Fruit fly (Drosophila melanogaster) whole organism, embryonic: ENCODE data around the gene Ctr9.
A peak's percentile ranks its signal among the peaks of the same experiment; 100 is the strongest.

Experiments used
- Asciz ChIP-seq: fragments of 200-800 bp; sonication (Bioruptor generic); optimal IDR thresholded peaks from 2 replicates; lab custom pipeline; 2017; ENCODE audit warnings: missing biosample characterization, mild to moderate bottlenecking, missing genetic modification characterization, missing genetic modification reagents
- B-H1 ChIP-seq: fragments of 200-800 bp; sonication (Bioruptor generic); IDR thresholded peaks from 3 replicates; pipeline ENCODE4 v1.3.6; 2022; ENCODE audit warnings: missing biosample characterization, missing genetic modification characterization
- CG11247 ChIP-seq: fragments of 200-800 bp; sonication (Bioruptor generic); IDR thresholded peaks from 2 replicates; pipeline ENCODE4 v1.3.6; 2022; ENCODE audit warnings: missing biosample characterization, missing genetic modification characterization
- CG12219 ChIP-seq: fragments of 200-800 bp; sonication (Bioruptor generic); optimal IDR thresholded peaks from 3 replicates; lab custom pipeline; 2018; ENCODE audit warnings: missing biosample characterization, mild to moderate bottlenecking, missing genetic modification characterization
- CG13296 ChIP-seq: fragments of 200-800 bp; sonication (Bioruptor generic); optimal IDR thresholded peaks from 3 replicates; lab custom pipeline; 2018; ENCODE audit warnings: missing biosample characterization, mild to moderate bottlenecking, missing genetic modification characterization
- CG14050 ChIP-seq: fragments of 200-800 bp; sonication (Bioruptor generic); IDR thresholded peaks from 3 replicates; pipeline ENCODE4 v1.3.6; 2022; ENCODE audit warnings: missing biosample characterization, missing genetic modification characterization
- CG15696 ChIP-seq: fragments of 200-800 bp; sonication (Bioruptor generic); optimal IDR thresholded peaks from 2 replicates; lab custom pipeline; 2019; ENCODE audit warnings: missing biosample characterization, mild to moderate bottlenecking, missing genetic modification characterization, moderate library complexity
- CG1603 ChIP-seq: fragments of 200-800 bp; sonication (Bioruptor generic); optimal IDR thresholded peaks from 2 replicates; lab custom pipeline; 2019; ENCODE audit warnings: missing biosample characterization, mild to moderate bottlenecking, missing genetic modification characterization, moderate library complexity
- CG16813 ChIP-seq: fragments of 200-800 bp; sonication (Bioruptor generic); IDR thresholded peaks from 3 replicates; pipeline ENCODE4 v1.3.6; 2022; ENCODE audit warnings: missing biosample characterization, missing genetic modification characterization; ENCODE audit not compliant: partially characterized antibody
- CG18476 ChIP-seq: fragments of 200-800 bp; sonication (Bioruptor generic); optimal IDR thresholded peaks from 2 replicates; lab custom pipeline; 2016; ENCODE audit warnings: missing biosample characterization, mild to moderate bottlenecking, missing genetic modification characterization
- CG18599 ChIP-seq: fragments of 200-800 bp; sonication (Bioruptor generic); optimal IDR thresholded peaks from 3 replicates; lab custom pipeline; 2017; ENCODE audit warnings: missing biosample characterization, missing genetic modification characterization, mild to moderate bottlenecking, moderate library complexity, missing genetic modification reagents
- CG3407 ChIP-seq: fragments of 200-800 bp; sonication (Bioruptor generic); optimal IDR thresholded peaks from 2 replicates; lab custom pipeline; 2018; ENCODE audit warnings: missing biosample characterization, mild to moderate bottlenecking, missing genetic modification characterization
- CG3847 ChIP-seq: fragments of 200-800 bp; sonication (Bioruptor generic); IDR thresholded peaks from 2 replicates; pipeline ENCODE4 v1.3.6; 2022; ENCODE audit warnings: missing biosample characterization, missing genetic modification characterization
- CG42726 ChIP-seq: fragments of 200-800 bp; sonication (Bioruptor generic); IDR thresholded peaks from 2 replicates; pipeline ENCODE4 v1.3.6; 2022; ENCODE audit warnings: missing biosample characterization, missing genetic modification characterization; ENCODE audit not compliant: partially characterized antibody
- CG4328 ChIP-seq: fragments of 200-800 bp; sonication (Bioruptor generic); optimal IDR thresholded peaks from 3 replicates; lab custom pipeline; 2017; ENCODE audit warnings: missing biosample characterization, missing genetic modification reagents, missing genetic modification characterization
- CG4360 ChIP-seq: fragments of 200-800 bp; sonication (Bioruptor generic); IDR thresholded peaks from 2 replicates; pipeline ENCODE4 v1.3.6; 2022; ENCODE audit warnings: missing biosample characterization, missing genetic modification characterization
- CG5180 ChIP-seq: fragments of 200-800 bp; sonication (Bioruptor generic); optimal IDR thresholded peaks from 3 replicates; lab custom pipeline; 2017; ENCODE audit warnings: missing biosample characterization, missing genetic modification characterization, mild to moderate bottlenecking, moderate library complexity, missing genetic modification reagents
- CG8290 ChIP-seq, 3 experiments: fragments of 200-800 bp; sonication (Bioruptor generic); optimal IDR thresholded peaks; 2 replicates each; lab custom pipeline; 2016 to 2019; ENCODE audit warnings: missing biosample characterization in 3 of 3, missing genetic modification characterization in 3 of 3, mild to moderate bottlenecking in 2 of 3, moderate library complexity in 1 of 3
- CkIIα-i1 ChIP-seq: fragments of 200-800 bp; sonication (Bioruptor generic); IDR thresholded peaks from 2 replicates; pipeline ENCODE4 v1.3.6; 2022; ENCODE audit warnings: missing biosample characterization, missing genetic modification characterization
- Fer2 ChIP-seq: fragments of 200-800 bp; sonication (Bioruptor generic); optimal IDR thresholded peaks from 2 replicates; lab custom pipeline; 2018; ENCODE audit warnings: missing biosample characterization, mild to moderate bottlenecking, missing genetic modification characterization, moderate library complexity
- MBD-R2 ChIP-seq: fragments of 200-800 bp; sonication (Bioruptor generic); IDR thresholded peaks from 2 replicates; pipeline ENCODE4 v1.3.6; 2022; ENCODE audit warnings: missing biosample characterization, missing genetic modification characterization
- Mad ChIP-seq: fragments of 200-800 bp; sonication (Bioruptor generic); optimal IDR thresholded peaks from 2 replicates; lab custom pipeline; 2016; ENCODE audit warnings: missing biosample characterization, missing genetic modification characterization
- NfI ChIP-seq: fragments of 200-800 bp; sonication (Bioruptor generic); optimal IDR thresholded peaks from 3 replicates; lab custom pipeline; 2018; ENCODE audit warnings: missing biosample characterization, mild to moderate bottlenecking, missing genetic modification characterization, moderate library complexity
- Rfx ChIP-seq: fragments of 200-800 bp; sonication (Bioruptor generic); IDR thresholded peaks from 2 replicates; pipeline ENCODE4 v1.3.6; 2022; ENCODE audit warnings: missing biosample characterization, missing genetic modification characterization
- Sin3A ChIP-seq: fragments of >200 bp; optimal IDR thresholded peaks from 2 replicates; lab custom pipeline; 2018
- Sox102F ChIP-seq: fragments of 200-800 bp; sonication (Bioruptor generic); optimal IDR thresholded peaks from 2 replicates; lab custom pipeline; 2018; ENCODE audit warnings: missing biosample characterization, mild to moderate bottlenecking, missing genetic modification characterization, moderate library complexity
- TFAM ChIP-seq: fragments of 200-800 bp; sonication (Bioruptor generic); optimal IDR thresholded peaks from 2 replicates; lab custom pipeline; 2017; ENCODE audit warnings: missing biosample characterization, missing genetic modification characterization, inconsistent platforms
- Xbp1 ChIP-seq: fragments of 200-800 bp; sonication (Bioruptor generic); optimal IDR thresholded peaks from 3 replicates; lab custom pipeline; 2016; ENCODE audit warnings: missing biosample characterization, mild to moderate bottlenecking, missing genetic modification characterization
- Xrp1 ChIP-seq: fragments of 200-800 bp; sonication (Bioruptor generic); IDR thresholded peaks from 2 replicates; pipeline ENCODE4 v1.3.6; 2022; ENCODE audit warnings: missing biosample characterization, missing genetic modification characterization
- abd-A ChIP-seq: fragments of 200-800 bp; sonication (Bioruptor generic); optimal IDR thresholded peaks from 3 replicates; lab custom pipeline; 2019; ENCODE audit warnings: missing biosample characterization, mild to moderate bottlenecking, missing genetic modification characterization, moderate library complexity
- aop ChIP-seq: fragments of 200-800 bp; sonication (Bioruptor generic); IDR thresholded peaks from 2 replicates; pipeline ENCODE4 v1.3.6; 2022; ENCODE audit warnings: missing biosample characterization, missing genetic modification characterization
- ara ChIP-seq: fragments of 200-800 bp; sonication (Bioruptor generic); IDR thresholded peaks from 2 replicates; pipeline ENCODE4 v1.3.6; 2022; ENCODE audit warnings: missing biosample characterization, missing genetic modification characterization
- ase ChIP-seq: fragments of 200-800 bp; sonication (Bioruptor generic); IDR thresholded peaks from 3 replicates; pipeline ENCODE4 v1.3.6; 2022; ENCODE audit warnings: missing biosample characterization, missing genetic modification characterization
- bsh ChIP-seq, 2 experiments: fragments of 200-800 bp; sonication (Bioruptor generic); optimal IDR thresholded peaks; 2 replicates each; lab custom pipeline; 2017 to 2018; ENCODE audit warnings: mild to moderate bottlenecking in 2 of 2, missing biosample characterization in 2 of 2, missing genetic modification characterization in 2 of 2, moderate library complexity in 1 of 2
- btn ChIP-seq: fragments of 200-800 bp; sonication (Bioruptor generic); optimal IDR thresholded peaks from 2 replicates; lab custom pipeline; 2016; ENCODE audit warnings: missing biosample characterization, missing genetic modification characterization
- chinmo ChIP-seq: fragments of 200-800 bp; sonication (Bioruptor generic); IDR thresholded peaks from 4 replicates; pipeline ENCODE4 v1.3.6; 2022; ENCODE audit warnings: missing biosample characterization, missing genetic modification characterization; ENCODE audit not compliant: partially characterized antibody
- crc ChIP-seq: fragments of 200-800 bp; sonication (Bioruptor generic); optimal IDR thresholded peaks from 2 replicates; lab custom pipeline; 2016; ENCODE audit warnings: missing biosample characterization, missing genetic modification characterization
- da ChIP-seq: fragments of 200-800 bp; sonication (Bioruptor generic); optimal IDR thresholded peaks from 2 replicates; lab custom pipeline; 2016; ENCODE audit warnings: missing biosample characterization, missing genetic modification characterization
- en ChIP-seq: fragments of 200-800 bp; sonication (Bioruptor generic); optimal IDR thresholded peaks from 2 replicates; lab custom pipeline; 2016; ENCODE audit warnings: missing biosample characterization, missing genetic modification characterization
- grau ChIP-seq: fragments of 200-800 bp; optimal IDR thresholded peaks from 3 replicates; lab custom pipeline; 2019; ENCODE audit warnings: missing biosample characterization, mild to moderate bottlenecking, missing genetic modification characterization, moderate library complexity
- h ChIP-seq: fragments of >200 bp; optimal IDR thresholded peaks from 2 replicates; lab custom pipeline; 2017
- hb ChIP-seq: fragments of 200-800 bp; sonication (Bioruptor generic); IDR thresholded peaks from 3 replicates; pipeline ENCODE4 v1.3.6; 2022; ENCODE audit warnings: missing biosample characterization, missing genetic modification characterization; ENCODE audit not compliant: partially characterized antibody
- hkb ChIP-seq, 2 experiments: fragments of 200-800 bp in 1 of 2; fragments of >200 bp in 1 of 2; sonication (Bioruptor generic) in 1 of 2; IDR thresholded peaks in 1 of 2; optimal IDR thresholded peaks in 1 of 2; 2 replicates each; pipeline versions ENCODE4 v1.3.6 to Lab custom; 2017 to 2022; ENCODE audit warnings: missing biosample characterization in 1 of 2, missing genetic modification characterization in 1 of 2
- lbe ChIP-seq: fragments of 200-800 bp; sonication (Bioruptor generic); optimal IDR thresholded peaks from 2 replicates; lab custom pipeline; 2016; ENCODE audit warnings: missing biosample characterization, mild to moderate bottlenecking, missing genetic modification characterization
- pb ChIP-seq: fragments of 200-800 bp; sonication (Bioruptor generic); optimal IDR thresholded peaks from 3 replicates; lab custom pipeline; 2016; ENCODE audit warnings: missing biosample characterization, missing genetic modification characterization
- rib ChIP-seq: fragments of 200-800 bp; sonication (Bioruptor generic); IDR thresholded peaks from 2 replicates; pipeline ENCODE4 v1.3.6; 2022; ENCODE audit warnings: missing biosample characterization, missing genetic modification characterization
- schlank ChIP-seq: fragments of 200-800 bp; sonication (Bioruptor generic); optimal IDR thresholded peaks from 2 replicates; lab custom pipeline; 2018; ENCODE audit warnings: missing biosample characterization, mild to moderate bottlenecking, missing genetic modification characterization
- sima ChIP-seq: fragments of 200-800 bp; sonication (Bioruptor generic); optimal IDR thresholded peaks from 2 replicates; lab custom pipeline; 2016; ENCODE audit warnings: missing biosample characterization, missing genetic modification characterization
- wdn ChIP-seq: fragments of 200-800 bp; sonication (Bioruptor generic); IDR thresholded peaks from 2 replicates; pipeline ENCODE4 v1.3.6; 2022; ENCODE audit warnings: missing biosample characterization, missing genetic modification characterization
- zf30C ChIP-seq: fragments of 200-800 bp; sonication (Bioruptor generic); optimal IDR thresholded peaks from 3 replicates; lab custom pipeline; 2018; ENCODE audit warnings: missing biosample characterization, mild to moderate bottlenecking, missing genetic modification characterization

Gene Ctr9

dm6 chr3L:1352065-1352464 lies 45.0 kb downstream of the Ctr9 start (continued):
- TF ChIP-seq Xbp1, result peak; percentile 28
- TF ChIP-seq Mad (GFP tag; lab: Kevin White, UChicago), result no peak
- peak; percentile 50 for TF ChIP-seq CG1603 (tag; lab: Kevin White, UChicago)
- no peak for TF ChIP-seq en
- no peak for TF ChIP-seq CkIIα-i1 (GFP tag; lab: Robert Waterston, UW)
- peak; percentile 15 for TF ChIP-seq CG13296 (GFP tag; lab: Kevin White, UChicago)
- no peak for TF ChIP-seq CG3847 (GFP tag; lab: Robert Waterston, UW)
- peak; percentile 32 for TF ChIP-seq Sox102F (GFP tag; lab: Kevin White, UChicago)
- TF ChIP-seq hb, result peak; percentile 66; the same call in 2 of the 3 replicates
- TF ChIP-seq Sin3A, result no peak
- peak; percentile 67; the same call in 1 of the 2 replicates for TF ChIP-seq CG42726
- TF ChIP-seq hkb (optimal IDR thresholded peaks at IDR 0.05; lab: Kevin White, UChicago), result no peak
- 0 out of 2 replicates have a peak, but pooled peaks have one; percentile 20 for TF ChIP-seq hkb (GFP tag; IDR thresholded peaks at IDR 0.05; lab: Robert Waterston, UW)
- TF ChIP-seq TFAM (GFP tag; lab: Kevin White, UChicago), result no peak
- peak; percentile 30 for TF ChIP-seq CG5180 (GFP tag; lab: Kevin White, UChicago)
- TF ChIP-seq sima (GFP tag; lab: Kevin White, UChicago), result no peak
- TF ChIP-seq Rfx, result peak; percentile 51
- TF ChIP-seq CG14050, result 0 out of 3 replicates have a peak, but pooled peaks have one; percentile 11
- TF ChIP-seq da (GFP tag; lab: Kevin White, UChicago), result no peak
- TF ChIP-seq NfI (GFP tag; lab: Kevin White, UChicago), result peak; percentile 36
- peak; percentile 29; the same call in 1 of the 2 replicates for TF ChIP-seq Xrp1
- TF ChIP-seq CG18599 (GFP tag; lab: Kevin White, UChicago), result no peak
- TF ChIP-seq crc (GFP tag; lab: Kevin White, UChicago), result no peak
- TF ChIP-seq rib (GFP tag; lab: Robert Waterston, UW), result no peak
- no peak for TF ChIP-seq wdn (GFP tag; lab: Robert Waterston, UW)
- TF ChIP-seq pb (GFP tag; lab: Kevin White, UChicago), result peak; percentile 12
- peak; percentile 39; the same call in 1 of the 2 replicates for TF ChIP-seq MBD-R2 (GFP tag; lab: Robert Waterston, UW)
- TF ChIP-seq btn (GFP tag; lab: Kevin White, UChicago), result no peak
- TF ChIP-seq CG4360 (GFP tag; lab: Robert Waterston, UW), result no peak
- peak; percentile 47 for TF ChIP-seq grau (tag; lab: Kevin White, UChicago)
- TF ChIP-seq CG4328, result no peak
- TF ChIP-seq CG16813, result peak; percentile 90
- TF ChIP-seq ara, result no peak
- no peak for TF ChIP-seq Asciz
- peak; percentile 2 for TF ChIP-seq Fer2 (tag; lab: Kevin White, UChicago)
- no peak for TF ChIP-seq ase (GFP tag; lab: Robert Waterston, UW)
- no peak for TF ChIP-seq CG8290 (GFP tag; optimal IDR thresholded peaks at IDR 0.05; lab: Kevin White, UChicago)
- peak; percentile 43 to 70 for TF ChIP-seq CG8290 (tag; optimal IDR thresholded peaks at IDR 0.05; lab: Kevin White, UChicago)
- no peak for TF ChIP-seq aop (GFP tag; lab: Robert Waterston, UW)
- peak; percentile 36 for TF ChIP-seq CG15696 (tag; lab: Kevin White, UChicago)
- TF ChIP-seq bsh (GFP tag; optimal IDR thresholded peaks at IDR 0.05; lab: Kevin White, UChicago), result peak in 1 of 2 experiments; percentile 18
- 0 out of 2 replicates have a peak, but pooled peaks have one; percentile 4 for TF ChIP-seq CG11247
- TF ChIP-seq B-H1 (GFP tag; lab: Robert Waterston, UW), result no peak
- TF ChIP-seq CG12219, result peak; percentile 7
- no peak for TF ChIP-seq schlank
- TF ChIP-seq lbe (GFP tag; lab: Kevin White, UChicago), result no peak
- TF ChIP-seq CG3407 (GFP tag; lab: Kevin White, UChicago), result no peak
- no peak for TF ChIP-seq h (lab: Kevin White, UChicago)
- peak; percentile 82 for TF ChIP-seq abd-A
- TF ChIP-seq chinmo (GFP tag; lab: Robert Waterston, UW), result peak; percentile 83; the same call in 2 of the 4 replicates
- no peak for TF ChIP-seq CG18476 (GFP tag; lab: Kevin White, UChicago)
- TF ChIP-seq zf30C (GFP tag; lab: Kevin White, UChicago), result peak; percentile 15
